Fruit fly (Drosophila melanogaster): ENCODE data around the gene Lrrk.

Lrrk gene

DNA sequence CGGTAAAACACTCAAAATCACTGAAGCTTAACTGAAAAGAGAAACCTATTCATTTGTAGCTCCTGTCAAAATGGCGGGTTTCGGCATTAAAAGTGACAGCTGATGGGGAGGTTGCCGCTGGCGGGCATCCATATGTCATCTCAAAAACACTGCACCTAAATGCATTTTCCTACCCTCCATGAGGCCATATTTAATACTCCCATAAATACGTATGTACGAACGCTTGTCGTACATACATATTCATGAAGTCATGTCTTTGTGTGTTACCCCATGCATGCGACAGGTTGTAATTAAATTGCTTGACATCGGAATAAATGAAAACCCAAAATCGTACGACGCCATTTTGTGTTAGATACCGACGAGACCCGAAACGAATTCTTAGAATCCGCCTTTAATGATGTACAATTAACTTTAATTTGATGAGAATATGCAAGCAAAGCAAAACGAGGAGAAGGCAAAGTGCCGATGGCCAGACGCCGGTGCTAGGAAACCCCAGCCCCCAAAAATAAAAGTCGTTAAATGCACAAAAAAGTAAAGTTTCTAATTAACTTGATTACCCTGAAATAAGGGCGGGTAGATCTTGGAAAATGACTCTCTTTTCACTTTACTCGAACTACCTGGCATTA, 38.8 kb upstream of the Lrrk start:
- TF ChIP-seq CG17806 (tag; optimal IDR thresholded peaks at IDR 0.05), result no peak
- TF ChIP-seq Pif1A (GFP tag; optimal IDR thresholded peaks at IDR 0.05), result no peak
- TF ChIP-seq CG14655 (GFP tag; optimal IDR thresholded peaks at IDR 0.05), result no peak
- no peak for TF ChIP-seq CG13204 (GFP tag; optimal IDR thresholded peaks at IDR 0.05)
- no peak for TF ChIP-seq gl (tag; optimal IDR thresholded peaks at IDR 0.05)
- no peak for TF ChIP-seq rn (GFP tag; IDR thresholded peaks at IDR 0.05)
- no peak for TF ChIP-seq Snoo (tag; optimal IDR thresholded peaks at IDR 0.05)

DNA sequence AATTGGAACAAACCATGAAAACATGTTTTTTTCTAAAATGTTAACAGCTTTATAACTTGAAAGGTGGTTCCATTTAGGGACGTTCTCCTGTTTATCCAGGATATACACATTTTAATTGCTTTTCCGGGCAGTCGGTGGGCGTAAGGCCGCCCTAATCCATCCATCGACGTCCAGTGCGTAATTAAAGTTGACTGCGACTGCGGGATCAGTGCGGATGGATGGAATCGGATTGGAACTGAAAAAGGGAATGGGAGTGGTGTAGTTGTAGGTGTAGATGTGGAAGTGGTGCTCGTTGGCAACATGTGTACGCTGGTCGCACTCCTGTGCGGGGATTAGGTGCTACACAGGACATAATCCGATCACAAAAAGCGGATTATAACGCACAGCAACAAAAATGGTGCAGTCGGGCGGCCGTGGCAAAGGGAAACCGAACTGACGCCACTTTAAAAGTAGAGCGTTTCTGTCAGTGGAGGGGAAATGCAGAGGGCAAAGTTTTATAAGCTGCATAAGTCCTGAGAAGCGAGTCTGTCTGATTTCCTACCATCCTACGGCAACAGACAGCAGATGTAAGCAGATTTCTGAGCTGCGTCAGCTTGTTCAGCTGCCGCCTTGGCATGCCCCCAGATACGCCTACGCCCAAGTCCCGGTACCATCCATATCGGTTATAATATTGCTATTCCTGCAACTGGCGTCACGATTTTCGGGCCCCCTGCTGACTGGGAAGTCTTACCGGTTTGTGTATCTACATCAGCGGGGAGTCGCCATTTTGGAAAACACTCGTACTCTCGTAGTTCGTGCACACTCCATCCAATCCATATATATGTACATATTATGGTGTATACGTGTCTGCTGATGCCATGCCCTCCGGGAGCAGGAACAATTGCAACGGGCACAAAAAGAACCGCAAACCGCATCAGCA, 37.6 kb upstream of the Lrrk start:
- TF ChIP-seq Pif1B (GFP tag; optimal IDR thresholded peaks at IDR 0.05) (no peak), CG13204 (GFP tag; optimal IDR thresholded peaks at IDR 0.05) (peak; percentile 41)

DNA sequence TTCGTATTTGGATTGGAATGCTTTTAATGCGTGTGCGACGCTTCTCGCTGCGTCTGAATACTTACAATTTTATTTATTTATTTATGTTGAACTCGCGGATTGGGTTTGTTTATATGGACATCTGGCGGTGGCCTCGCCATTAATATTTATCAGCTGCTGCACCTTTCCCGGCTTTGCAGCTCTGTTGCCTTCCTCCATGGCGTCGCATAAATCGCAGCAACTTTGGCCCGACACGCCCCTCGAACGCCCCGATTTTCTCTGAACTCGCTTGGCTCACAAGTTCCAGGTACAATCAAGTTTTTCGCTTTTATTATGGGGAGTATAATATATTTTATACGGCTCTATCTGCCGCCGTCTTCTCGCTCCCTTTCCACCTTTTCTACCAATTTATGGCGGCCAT, 35.2 kb upstream of the Lrrk start:
- TF ChIP-seq gl (tag; optimal IDR thresholded peaks at IDR 0.05) (no peak), CG8301 (tag; optimal IDR thresholded peaks at IDR 0.05) (no peak)

DNA sequence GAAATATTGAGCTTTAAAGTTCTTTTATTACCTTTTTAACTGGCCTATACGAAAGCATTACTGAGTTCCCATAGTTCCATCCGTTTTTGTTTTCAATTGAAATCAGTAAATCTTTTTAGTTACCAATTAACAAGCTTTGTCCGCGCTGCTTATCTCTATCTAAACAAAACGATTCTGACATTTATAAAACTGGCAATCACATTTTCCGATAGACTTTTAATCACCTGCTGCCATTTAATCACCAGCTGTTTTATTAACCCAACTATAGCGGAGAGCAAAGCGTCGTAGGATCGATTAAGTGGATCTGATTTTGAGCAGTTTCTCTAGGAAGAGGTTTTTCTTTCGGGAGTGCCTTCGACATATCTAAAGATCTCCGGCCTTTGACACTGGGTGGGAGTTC, 32.7 kb upstream of the Lrrk start:
- TF ChIP-seq CG32121 (GFP tag; IDR thresholded peaks at IDR 0.05) (no peak), CG8301 (tag; optimal IDR thresholded peaks at IDR 0.05) (no peak)

DNA sequence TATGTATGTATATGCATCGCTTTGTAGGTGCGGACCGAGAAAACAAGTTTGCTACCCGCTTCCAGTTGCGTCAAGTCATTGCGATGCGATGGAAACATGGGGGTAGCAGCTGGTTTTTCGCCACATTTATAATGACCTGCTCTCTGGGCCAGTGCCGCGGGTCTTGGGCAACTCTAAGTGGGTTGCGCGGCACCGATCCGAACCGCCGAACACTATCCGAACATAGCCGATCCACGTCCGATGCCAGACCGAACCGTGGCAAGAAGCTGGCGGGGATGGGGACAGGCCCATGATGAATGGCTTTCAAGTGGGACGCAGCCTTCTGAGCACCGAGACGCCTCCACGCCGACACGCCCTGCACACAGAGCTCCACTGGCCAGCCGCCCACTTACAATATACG, 31.2 kb upstream of the Lrrk start:
- peak; percentile 20 for TF ChIP-seq EcR (GFP tag; optimal IDR thresholded peaks at IDR 0.05)
- peak; percentile 69 for TF ChIP-seq Ets98B (GFP tag; IDR thresholded peaks at IDR 0.05)
- TF ChIP-seq rn (GFP tag; IDR thresholded peaks at IDR 0.05), result no peak
- peak; percentile 27 for TF ChIP-seq CG13204 (GFP tag; optimal IDR thresholded peaks at IDR 0.05)
- TF ChIP-seq CG4496 (GFP tag; IDR thresholded peaks at IDR 0.05), result peak; percentile 87
- TF ChIP-seq CG32121 (GFP tag; IDR thresholded peaks at IDR 0.05), result peak; percentile 71
- no peak for TF ChIP-seq D1 (tag; optimal IDR thresholded peaks at IDR 0.05)
- no peak for TF ChIP-seq CG17806 (tag; optimal IDR thresholded peaks at IDR 0.05)

DNA sequence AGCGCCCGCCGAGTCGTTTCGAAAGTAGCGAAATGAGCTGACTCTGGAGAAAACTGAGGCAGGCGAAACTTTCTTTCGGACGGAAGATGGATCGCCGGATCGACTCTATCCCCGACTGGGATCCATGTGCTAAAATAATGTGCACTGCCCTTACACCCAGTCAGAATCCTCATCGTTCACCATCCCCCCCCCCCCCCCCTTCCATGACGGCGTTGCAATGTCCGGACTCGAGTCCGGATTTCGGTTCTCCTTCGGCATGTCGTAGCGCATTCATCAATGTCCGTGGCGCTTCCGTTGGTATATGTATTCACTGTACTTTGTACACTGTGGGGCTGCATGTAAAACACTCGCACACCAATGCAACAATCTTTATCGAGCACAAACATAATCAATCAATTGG, 30.2 kb upstream of the Lrrk start:
- TF ChIP-seq CG8301 (tag; optimal IDR thresholded peaks at IDR 0.05) (no peak), EcR (GFP tag; optimal IDR thresholded peaks at IDR 0.05) (no peak), CG10348 (GFP tag; IDR thresholded peaks at IDR 0.05) (no peak), Pif1B (GFP tag; optimal IDR thresholded peaks at IDR 0.05) (no peak), CG4496 (GFP tag; IDR thresholded peaks at IDR 0.05) (no peak), D1 (tag; optimal IDR thresholded peaks at IDR 0.05) (no peak), CG12605 (GFP tag; IDR thresholded peaks at IDR 0.05) (no peak), CG13204 (GFP tag; optimal IDR thresholded peaks at IDR 0.05) (no peak), CG8159 (tag; optimal IDR thresholded peaks at IDR 0.05) (no peak), CG17806 (tag; optimal IDR thresholded peaks at IDR 0.05) (no peak), CG15710 (tag; optimal IDR thresholded peaks at IDR 0.05) (no peak), CG14655 (GFP tag; optimal IDR thresholded peaks at IDR 0.05) (no peak), CG9948 (tag; optimal IDR thresholded peaks at IDR 0.05) (no peak), Snoo (tag; optimal IDR thresholded peaks at IDR 0.05) (no peak), Ets98B (GFP tag; IDR thresholded peaks at IDR 0.05) (no peak), rn (GFP tag; IDR thresholded peaks at IDR 0.05) (no peak), fd96Ca (GFP tag; IDR thresholded peaks at IDR 0.05) (no peak), gl (tag; optimal IDR thresholded peaks at IDR 0.05) (no peak), CG32121 (GFP tag; IDR thresholded peaks at IDR 0.05) (no peak), CG34367 (tag; optimal IDR thresholded peaks at IDR 0.05) (no peak)

DNA sequence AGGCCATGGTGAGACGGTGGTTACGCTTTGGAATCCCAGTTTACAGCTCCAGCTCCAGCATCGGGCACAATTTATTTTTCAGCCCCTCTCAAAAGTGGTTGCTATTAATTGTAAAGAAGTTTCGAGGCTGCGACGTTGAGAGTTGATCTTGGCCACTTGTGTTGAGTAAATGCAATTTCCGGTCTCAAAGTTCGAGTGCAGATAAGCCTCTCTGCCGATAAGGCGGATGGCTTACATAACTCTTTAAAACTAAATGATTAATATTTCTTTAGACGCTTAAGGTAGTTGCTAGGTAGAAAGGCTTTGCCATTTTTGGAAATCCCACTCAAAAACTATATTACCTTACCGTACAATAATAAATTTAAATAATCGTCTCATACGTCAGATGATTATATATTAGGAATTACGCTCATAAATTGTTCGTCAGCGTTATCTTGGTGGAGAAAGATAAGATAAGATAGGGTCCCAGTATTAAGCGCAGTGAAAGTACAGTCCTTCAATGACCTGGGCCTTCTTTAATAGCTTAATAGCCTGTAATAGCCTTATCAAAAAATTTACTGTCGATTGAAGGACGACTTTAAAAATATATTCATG, 29.6 kb upstream of the Lrrk start:
- TF ChIP-seq gl (tag; optimal IDR thresholded peaks at IDR 0.05) (no peak), Snoo (tag; optimal IDR thresholded peaks at IDR 0.05) (no peak), CG15710 (tag; optimal IDR thresholded peaks at IDR 0.05) (no peak), Ets98B (GFP tag; IDR thresholded peaks at IDR 0.05) (no peak), CG9948 (tag; optimal IDR thresholded peaks at IDR 0.05) (no peak), Pif1B (GFP tag; optimal IDR thresholded peaks at IDR 0.05) (no peak), CG13204 (GFP tag; optimal IDR thresholded peaks at IDR 0.05) (no peak), CG14655 (GFP tag; optimal IDR thresholded peaks at IDR 0.05) (no peak), CG10348 (GFP tag; IDR thresholded peaks at IDR 0.05) (no peak), CG4496 (GFP tag; IDR thresholded peaks at IDR 0.05) (no peak), EcR (GFP tag; optimal IDR thresholded peaks at IDR 0.05) (no peak), CG8301 (tag; optimal IDR thresholded peaks at IDR 0.05) (no peak)

All from whole organism, pupa.